Worm (Caenorhabditis elegans) whole organism, late embryonic: ENCODE results near the gene srh-271.

ENCODE experiments used
- F13H6.1 ChIP-seq: sonication (generic microtip); optimal IDR thresholded peaks from 2 replicates; lab custom pipeline; 2016; ENCODE audit warnings: missing genetic modification characterization, missing compliant biosample characterization
- ceh-19 ChIP-seq: fragments of 200-800 bp; sonication (Bioruptor generic); optimal IDR thresholded peaks from 2 replicates; lab custom pipeline; 2018; ENCODE audit warnings: mild to moderate bottlenecking, missing genetic modification characterization, missing compliant biosample characterization
- ceh-2 ChIP-seq: sonication (generic microtip); optimal IDR thresholded peaks from 2 replicates; lab custom pipeline; 2016; ENCODE audit warnings: missing genotype, missing genetic modification characterization, missing compliant biosample characterization
- ceh-24 ChIP-seq: sonication (generic microtip); optimal IDR thresholded peaks from 2 replicates; lab custom pipeline; 2016; ENCODE audit warnings: mild to moderate bottlenecking, missing genetic modification characterization, missing compliant biosample characterization
- ceh-48 ChIP-seq: sonication (generic microtip); optimal IDR thresholded peaks from 2 replicates; lab custom pipeline; 2016; ENCODE audit warnings: missing genetic modification characterization, inconsistent platforms, missing compliant biosample characterization
- ceh-6 ChIP-seq: fragments of 200-800 bp; sonication (Bioruptor generic); optimal IDR thresholded peaks from 2 replicates; lab custom pipeline; 2018; ENCODE audit warnings: mild to moderate bottlenecking, missing genetic modification characterization, missing compliant biosample characterization
- fkh-10 ChIP-seq: fragments of 150-350 bp; optimal IDR thresholded peaks from 2 replicates; lab custom pipeline; 2014; ENCODE audit warnings: missing biosample characterization, missing genetic modification reagents, missing genetic modification characterization
- lim-6 ChIP-seq: sonication (generic microtip); optimal IDR thresholded peaks from 2 replicates; lab custom pipeline; 2016; ENCODE audit warnings: missing genetic modification characterization, missing compliant biosample characterization
- mec-3 ChIP-seq: sonication (generic microtip); optimal IDR thresholded peaks from 2 replicates; lab custom pipeline; 2016; ENCODE audit warnings: borderline replicate concordance, missing genetic modification characterization, missing compliant biosample characterization
- pha-4 ChIP-seq: fragments of 150-350 bp; optimal IDR thresholded peaks from 2 replicates; lab custom pipeline; 2018; ENCODE audit warnings: missing biosample characterization, missing genetic modification reagents, missing genetic modification characterization
- pros-1 ChIP-seq: fragments of 150-350 bp; optimal IDR thresholded peaks from 2 replicates; lab custom pipeline; 2014; ENCODE audit warnings: missing biosample characterization, missing genetic modification reagents, missing genetic modification characterization
- tbx-2 ChIP-seq: sonication (generic microtip); optimal IDR thresholded peaks from 2 replicates; lab custom pipeline; 2016; ENCODE audit warnings: missing genetic modification characterization, missing compliant biosample characterization

- no peak for TF ChIP-seq ceh-48 (tag; lab: Kevin White, UChicago)
- TF ChIP-seq tbx-2 = no peak
- no peak for TF ChIP-seq ceh-2 (tag; lab: Kevin White, UChicago)
- no peak for TF ChIP-seq ceh-24 (tag; lab: Kevin White, UChicago)
- no peak for TF ChIP-seq pha-4
- TF ChIP-seq fkh-10 (GFP tag; lab: Kevin White, UChicago) = no peak
- no peak for TF ChIP-seq ceh-19 (GFP tag; lab: Kevin White, UChicago)
- no peak for TF ChIP-seq F13H6.1 (tag; lab: Kevin White, UChicago)
- no peak for TF ChIP-seq lim-6 (tag; lab: Kevin White, UChicago)
- no peak for TF ChIP-seq ceh-6 (GFP tag; lab: Kevin White, UChicago)
- no peak for TF ChIP-seq pros-1 (tag; lab: Kevin White, UChicago)
- TF ChIP-seq mec-3 (tag; lab: Kevin White, UChicago) = no peak
These were observed 51.1 kb downstream of the srh-271 start, which contains the start of gene srj-19 for ce11 chrV:2570643-2571042.
